Worm (Caenorhabditis elegans) whole organism, young adult: ENCODE results near the gene C23H3.9.

Experiments
- B0019.2 ChIP-seq: fragments of 200-800 bp; sonication (Bioruptor generic); conservative IDR thresholded peaks from 2 replicates; pipeline ENCODE4 v1.3.6; 2022; ENCODE audit warnings: missing genetic modification reagents, missing genetic modification characterization, missing compliant biosample characterization
- B0261.1 ChIP-seq: sonication (generic microtip); optimal IDR thresholded peaks from 2 replicates; lab custom pipeline; 2016; ENCODE audit warnings: mild to moderate bottlenecking, missing genetic modification characterization, moderate library complexity, missing compliant biosample characterization
- C17E4.6 ChIP-seq: fragments of 200-800 bp; sonication (Bioruptor generic); IDR thresholded peaks from 2 replicates; pipeline ENCODE4 v1.3.6; 2022; ENCODE audit warnings: missing genetic modification reagents, missing genetic modification characterization, missing compliant biosample characterization
- F22D6.2 ChIP-seq: sonication (generic microtip); optimal IDR thresholded peaks from 2 replicates; lab custom pipeline; 2016; ENCODE audit warnings: mild to moderate bottlenecking, missing genetic modification characterization, missing compliant biosample characterization
- F33H1.4 ChIP-seq: fragments of 200-800 bp; sonication (Bioruptor generic); IDR thresholded peaks from 2 replicates; pipeline ENCODE4 v1.3.6; 2022; ENCODE audit warnings: missing genetic modification reagents, missing genetic modification characterization, missing compliant biosample characterization
- F39B2.1 ChIP-seq: fragments of 200-800 bp; sonication (Bioruptor generic); IDR thresholded peaks from 2 replicates; pipeline ENCODE4 v1.3.6; 2022; ENCODE audit warnings: missing genetic modification reagents, missing genetic modification characterization, missing compliant biosample characterization
- F49E8.2 ChIP-seq: sonication (generic microtip); optimal IDR thresholded peaks from 3 replicates; lab custom pipeline; 2017; ENCODE audit warnings: missing genetic modification characterization, mild to moderate bottlenecking, missing compliant biosample characterization, antibody characterized with exemption, moderate library complexity; ENCODE audit not compliant: insufficient read depth
- F55B11.4 ChIP-seq: sonication (generic microtip); optimal IDR thresholded peaks from 2 replicates; lab custom pipeline; 2016; ENCODE audit warnings: missing compliant biosample characterization, missing genetic modification characterization, borderline replicate concordance; ENCODE audit not compliant: insufficient read depth
- F57A8.1 ChIP-seq: fragments of 200-800 bp; sonication (Bioruptor generic); optimal IDR thresholded peaks from 2 replicates; lab custom pipeline; 2018; ENCODE audit warnings: mild to moderate bottlenecking, missing genetic modification characterization, moderate library complexity, missing compliant biosample characterization
- F57C9.4 ChIP-seq: sonication (generic microtip); optimal IDR thresholded peaks from 2 replicates; lab custom pipeline; 2017; ENCODE audit warnings: mild to moderate bottlenecking, missing genetic modification characterization, missing compliant biosample characterization
- T26A5.8 ChIP-seq: sonication (generic microtip); optimal IDR thresholded peaks from 2 replicates; lab custom pipeline; 2016; ENCODE audit warnings: missing genetic modification characterization, missing compliant biosample characterization
- Y53F4B.3 ChIP-seq: fragments of 200-800 bp; sonication (Bioruptor generic); IDR thresholded peaks from 2 replicates; pipeline ENCODE4 v1.3.6; 2022; ENCODE audit warnings: missing genetic modification reagents, missing genetic modification characterization, missing compliant biosample characterization
- Y56A3A.18 ChIP-seq: fragments of 200-800 bp; sonication (Bioruptor generic); IDR thresholded peaks from 2 replicates; pipeline ENCODE4 v1.3.6; 2022; ENCODE audit warnings: missing genetic modification reagents, missing genetic modification characterization, missing compliant biosample characterization
- Y79H2A.3 ChIP-seq: fragments of 200-800 bp; sonication (Bioruptor generic); conservative IDR thresholded peaks from 2 replicates; pipeline ENCODE4 v1.3.6; 2022; ENCODE audit warnings: missing genetic modification reagents, missing genetic modification characterization, missing compliant biosample characterization
- aptf-3 ChIP-seq: fragments of 200-800 bp; sonication (Bioruptor generic); IDR thresholded peaks from 2 replicates; pipeline ENCODE4 v1.3.6; 2022; ENCODE audit warnings: missing genetic modification characterization, missing compliant biosample characterization
- attf-3 ChIP-seq: fragments of 200-800 bp; sonication (Bioruptor generic); conservative IDR thresholded peaks from 2 replicates; pipeline ENCODE4 v1.3.6; 2022; ENCODE audit warnings: missing genetic modification reagents, missing genetic modification characterization, missing compliant biosample characterization
- bed-1 ChIP-seq: fragments of 200-800 bp; sonication (Bioruptor generic); IDR thresholded peaks from 2 replicates; pipeline ENCODE4 v1.3.6; 2022; ENCODE audit warnings: missing genetic modification reagents, missing genetic modification characterization, missing compliant biosample characterization
- cebp-1 ChIP-seq, 2 experiments: fragments of 200-800 bp in 1 of 2; sonication (Bioruptor generic) in 1 of 2; sonication (generic microtip) in 1 of 2; IDR thresholded peaks in 1 of 2; optimal IDR thresholded peaks in 1 of 2; 2 replicates each; pipeline versions ENCODE4 v1.3.6 to Lab custom; 2017 to 2022; ENCODE audit warnings: missing compliant biosample characterization in 2 of 2, missing genetic modification characterization in 2 of 2, mild to moderate bottlenecking in 1 of 2, missing genetic modification reagents in 1 of 2, moderate library complexity in 1 of 2
- ceh-100 ChIP-seq: fragments of 200-800 bp; sonication (Bioruptor generic); IDR thresholded peaks from 2 replicates; pipeline ENCODE4 v1.3.6; 2022; ENCODE audit warnings: missing genetic modification reagents, missing genetic modification characterization, missing compliant biosample characterization
- ceh-91 ChIP-seq: fragments of 200-800 bp; sonication (Bioruptor generic); IDR thresholded peaks from 2 replicates; pipeline ENCODE4 v1.3.6; 2022; ENCODE audit warnings: missing genetic modification reagents, missing genetic modification characterization, missing compliant biosample characterization
- die-1 ChIP-seq: sonication (generic microtip); optimal IDR thresholded peaks from 2 replicates; lab custom pipeline; 2016; ENCODE audit warnings: missing genotype, mild to moderate bottlenecking, missing genetic modification characterization, missing compliant biosample characterization
- egl-44 ChIP-seq: fragments of 200-800 bp; sonication (Bioruptor generic); IDR thresholded peaks from 2 replicates; pipeline ENCODE4 v1.3.6; 2022; ENCODE audit warnings: missing genetic modification reagents, missing genetic modification characterization, missing compliant biosample characterization
- egrh-3 ChIP-seq: fragments of 200-800 bp; sonication (Bioruptor generic); IDR thresholded peaks from 2 replicates; pipeline ENCODE4 v1.3.6; 2022; ENCODE audit warnings: missing genetic modification reagents, missing genetic modification characterization, missing compliant biosample characterization
- ets-4 ChIP-seq: fragments of 200-800 bp; sonication (Bioruptor generic); optimal IDR thresholded peaks from 2 replicates; lab custom pipeline; 2018; ENCODE audit warnings: mild to moderate bottlenecking, missing genetic modification characterization, missing compliant biosample characterization
- fkh-3 ChIP-seq: sonication (generic microtip); optimal IDR thresholded peaks from 2 replicates; lab custom pipeline; 2016; ENCODE audit warnings: mild to moderate bottlenecking, missing genetic modification characterization, missing compliant biosample characterization
- him-1 ChIP-seq: sonication (generic microtip); optimal IDR thresholded peaks from 2 replicates; lab custom pipeline; 2016; ENCODE audit warnings: missing genotype, missing genetic modification reagents, missing genetic modification characterization, missing compliant biosample characterization
- let-607 ChIP-seq, 2 experiments: fragments of 200-800 bp in 1 of 2; sonication (Bioruptor generic) in 1 of 2; sonication (generic microtip) in 1 of 2; optimal IDR thresholded peaks; 2 replicates each; lab custom pipeline; 2016 to 2018; ENCODE audit warnings: mild to moderate bottlenecking in 2 of 2, missing compliant biosample characterization in 2 of 2, missing genetic modification characterization in 2 of 2, moderate library complexity in 2 of 2, missing genotype in 1 of 2
- lin-26 ChIP-seq: fragments of 200-800 bp; sonication (Bioruptor generic); IDR thresholded peaks from 2 replicates; pipeline ENCODE4 v1.3.6; 2022; ENCODE audit warnings: missing genetic modification reagents, missing genetic modification characterization, missing compliant biosample characterization
- madf-10 ChIP-seq: sonication (generic microtip); optimal IDR thresholded peaks from 2 replicates; lab custom pipeline; 2016; ENCODE audit warnings: mild to moderate bottlenecking, missing genetic modification characterization, missing compliant biosample characterization
- nfya-2 ChIP-seq: fragments of 200-800 bp; sonication (Bioruptor generic); IDR thresholded peaks from 2 replicates; pipeline ENCODE4 v1.3.6; 2022; ENCODE audit warnings: missing genetic modification reagents, missing genetic modification characterization, missing compliant biosample characterization
- nhr-179 ChIP-seq: sonication (generic microtip); optimal IDR thresholded peaks from 2 replicates; lab custom pipeline; 2016; ENCODE audit warnings: mild to moderate bottlenecking, missing genetic modification characterization, missing compliant biosample characterization
- nhr-27 ChIP-seq: fragments of 200-800 bp; sonication (Bioruptor generic); optimal IDR thresholded peaks from 2 replicates; lab custom pipeline; 2018; ENCODE audit warnings: mild to moderate bottlenecking, missing genetic modification characterization, moderate library complexity, missing compliant biosample characterization
- nhr-80 ChIP-seq: sonication (generic microtip); optimal IDR thresholded peaks from 2 replicates; lab custom pipeline; 2016; ENCODE audit warnings: missing genetic modification characterization, missing compliant biosample characterization
- nhr-90 ChIP-seq: sonication (generic microtip); optimal IDR thresholded peaks from 2 replicates; lab custom pipeline; 2016; ENCODE audit warnings: missing genotype, mild to moderate bottlenecking, missing genetic modification characterization, missing compliant biosample characterization
- pha-4 ChIP-seq: fragments of 150-350 bp; sonication (generic microtip); optimal IDR thresholded peaks from 2 replicates; lab custom pipeline; 2014; ENCODE audit warnings: missing biosample characterization, missing genetic modification reagents, missing genetic modification characterization
- rpc-1 ChIP-seq, 2 experiments: fragments of 150-350 bp in 1 of 2; sonication (generic microtip) in 1 of 2; optimal IDR thresholded peaks; 2 replicates each; lab custom pipeline; 2014 to 2018; ENCODE audit warnings: missing biosample characterization in 1 of 2, missing genetic modification characterization in 1 of 2, missing genetic modification reagents in 1 of 2, missing genotype in 1 of 2
- sdz-38 ChIP-seq: sonication (generic microtip); optimal IDR thresholded peaks from 2 replicates; lab custom pipeline; 2016; ENCODE audit warnings: missing genotype, missing genetic modification characterization, missing compliant biosample characterization
- sea-2 ChIP-seq: fragments of 200-800 bp; sonication (Bioruptor generic); IDR thresholded peaks from 2 replicates; pipeline ENCODE4 v1.3.6; 2022; ENCODE audit warnings: missing genetic modification characterization, missing compliant biosample characterization
- snpc-1.3 ChIP-seq: sonication (generic microtip); optimal IDR thresholded peaks from 2 replicates; lab custom pipeline; 2017; ENCODE audit warnings: missing genetic modification characterization, mild to moderate bottlenecking, missing compliant biosample characterization, antibody characterized with exemption, moderate library complexity, missing genotype, missing genetic modification reagents; ENCODE audit not compliant: insufficient read depth
- snpc-3.4 ChIP-seq: sonication (generic microtip); optimal IDR thresholded peaks from 2 replicates; lab custom pipeline; 2017; ENCODE audit warnings: missing genetic modification characterization, mild to moderate bottlenecking, missing compliant biosample characterization, antibody characterized with exemption, moderate library complexity, missing genotype, missing genetic modification reagents
- somi-1 ChIP-seq: fragments of 200-800 bp; sonication (Bioruptor generic); optimal IDR thresholded peaks from 2 replicates; lab custom pipeline; 2018; ENCODE audit warnings: mild to moderate bottlenecking, missing genetic modification characterization, missing compliant biosample characterization
- unc-130 ChIP-seq: sonication (generic microtip); optimal IDR thresholded peaks from 2 replicates; lab custom pipeline; 2016; ENCODE audit warnings: missing genetic modification reagents, missing genetic modification characterization, missing compliant biosample characterization
- zfh-2 ChIP-seq: fragments of 200-800 bp; sonication (Bioruptor generic); conservative IDR thresholded peaks from 2 replicates; pipeline ENCODE4 v1.3.6; 2022; ENCODE audit warnings: missing genetic modification reagents, missing genetic modification characterization, missing compliant biosample characterization
- ztf-22 ChIP-seq: fragments of 200-800 bp; sonication (Bioruptor generic); optimal IDR thresholded peaks from 2 replicates; lab custom pipeline; 2018; ENCODE audit warnings: mild to moderate bottlenecking, missing genetic modification characterization, moderate library complexity, missing compliant biosample characterization
- ztf-25 ChIP-seq: fragments of 200-800 bp; sonication (Bioruptor generic); IDR thresholded peaks from 2 replicates; pipeline ENCODE4 v1.3.6; 2022; ENCODE audit warnings: missing genetic modification reagents, missing genetic modification characterization, missing compliant biosample characterization
- ztf-28 ChIP-seq: fragments of 200-800 bp; sonication (Bioruptor generic); IDR thresholded peaks from 2 replicates; pipeline ENCODE4 v1.3.6; 2022; ENCODE audit warnings: missing genetic modification reagents, missing genetic modification characterization, missing compliant biosample characterization
- ztf-3 ChIP-seq: fragments of 200-800 bp; sonication (Bioruptor generic); optimal IDR thresholded peaks from 2 replicates; lab custom pipeline; 2018; ENCODE audit warnings: mild to moderate bottlenecking, missing genetic modification characterization, missing compliant biosample characterization
- ztf-6 ChIP-seq: fragments of 200-800 bp; sonication (Bioruptor generic); IDR thresholded peaks from 2 replicates; pipeline ENCODE4 v1.3.6; 2022; ENCODE audit warnings: missing genetic modification reagents, missing genetic modification characterization, missing compliant biosample characterization

The C23H3.9 gene

DNA sequence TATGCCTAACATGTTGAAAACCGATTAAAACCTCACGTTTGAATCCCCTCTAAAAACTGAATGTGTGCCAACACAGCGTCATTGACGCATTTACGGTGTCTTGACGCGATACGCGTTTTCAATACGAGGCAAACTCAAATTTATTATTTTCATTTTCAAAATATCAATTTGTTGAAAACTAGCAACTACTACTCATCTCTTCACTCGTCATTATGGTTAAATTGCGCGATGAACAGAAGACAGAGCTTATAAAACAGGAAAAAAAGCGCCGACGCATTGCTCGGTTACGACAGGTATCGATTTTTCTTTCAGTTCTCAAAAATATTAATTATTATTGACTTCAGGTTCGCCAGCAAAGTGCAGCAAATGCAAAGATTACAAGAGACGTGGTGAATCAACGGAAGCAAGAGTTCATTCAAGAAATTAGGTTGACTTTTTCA lies 54.5 kb downstream of the C23H3.9 start, which contains the start of gene enee-1 (continued):
- TF ChIP-seq nhr-179 (tag; lab: Kevin White, UChicago) (no peak), C17E4.6 (no peak), rpc-1 (optimal IDR thresholded peaks at IDR 0.05; lab: Kevin White, UChicago) (no peak), rpc-1 (tag; optimal IDR thresholded peaks at IDR 0.05; lab: Kevin White, UChicago) (no peak), sdz-38 (tag; lab: Kevin White, UChicago) (no peak), pha-4 (tag; lab: Kevin White, UChicago) (no peak), nhr-27 (tag; lab: Kevin White, UChicago) (no peak), die-1 (no peak), fkh-3 (tag; lab: Kevin White, UChicago) (no peak), Y56A3A.18 (GFP tag; lab: Robert Waterston, UW) (0 out of 2 replicates have a peak, but pooled peaks have one; percentile 23), F57C9.4 (no peak), somi-1 (no peak), ztf-3 (GFP tag; lab: Kevin White, UChicago) (no peak), ztf-25 (GFP tag; lab: Robert Waterston, UW) (no peak), F33H1.4 (GFP tag; lab: Robert Waterston, UW) (no peak), T26A5.8 (tag; lab: Kevin White, UChicago) (no peak), sea-2 (GFP tag; lab: Robert Waterston, UW) (no peak), F22D6.2 (tag; lab: Kevin White, UChicago) (no peak), snpc-1.3 (tag; lab: Kevin White, UChicago) (no peak), B0261.1 (tag; lab: Kevin White, UChicago) (no peak), lin-26 (GFP tag; lab: Robert Waterston, UW) (no peak), F49E8.2 (tag; lab: Kevin White, UChicago) (no peak), ztf-28 (GFP tag; lab: Robert Waterston, UW) (no peak), nfya-2 (GFP tag; lab: Robert Waterston, UW) (no peak), ceh-100 (no peak), F55B11.4 (tag; lab: Kevin White, UChicago) (no peak), ets-4 (GFP tag; lab: Kevin White, UChicago) (no peak), let-607 (tag; optimal IDR thresholded peaks at IDR 0.05; lab: Kevin White, UChicago) (peak in 1 of 2 experiments; percentile 15), zfh-2 (GFP tag; lab: Robert Waterston, UW) (no peak), egl-44 (GFP tag; lab: Robert Waterston, UW) (no peak), F39B2.1 (no peak), aptf-3 (GFP tag; lab: Robert Waterston, UW) (no peak), him-1 (tag; lab: Kevin White, UChicago) (no peak), Y79H2A.3 (GFP tag; lab: Robert Waterston, UW) (no peak), attf-3 (GFP tag; lab: Robert Waterston, UW) (peak; percentile 43; the same call in 1 of the 2 replicates), snpc-3.4 (tag; lab: Kevin White, UChicago) (no peak), unc-130 (GFP tag; lab: Kevin White, UChicago) (no peak), ztf-6 (no peak), egrh-3 (no peak), ztf-22 (GFP tag; lab: Kevin White, UChicago) (no peak), nhr-80 (tag; lab: Kevin White, UChicago) (no peak), nhr-90 (tag; lab: Kevin White, UChicago) (no peak), madf-10 (peak; percentile 19), bed-1 (no peak), F57A8.1 (GFP tag; lab: Kevin White, UChicago) (no peak), B0019.2 (GFP tag; lab: Robert Waterston, UW) (no peak), Y53F4B.3 (GFP tag; lab: Robert Waterston, UW) (no peak), ceh-91 (GFP tag; lab: Robert Waterston, UW) (no peak), cebp-1 (GFP tag; IDR thresholded peaks at IDR 0.05; lab: Robert Waterston, UW) (no peak), cebp-1 (tag; optimal IDR thresholded peaks at IDR 0.05; lab: Kevin White, UChicago) (peak; percentile 60)
